Worm (Caenorhabditis elegans) whole organism, L3 larva: ENCODE results near the gene nos-2.

Experiments
- ZK546.5 ChIP-seq: sonication (generic microtip); optimal IDR thresholded peaks from 2 replicates; lab custom pipeline; 2017; ENCODE audit warnings: missing biosample characterization, missing genetic modification characterization
- lin-39 ChIP-seq: fragments of 150-350 bp; optimal IDR thresholded peaks from 2 replicates; lab custom pipeline; 2018; ENCODE audit warnings: missing biosample characterization, missing genetic modification reagents, missing genetic modification characterization
- nhr-25 ChIP-seq: sonication (generic microtip); optimal IDR thresholded peaks from 2 replicates; lab custom pipeline; 2017; ENCODE audit warnings: missing biosample characterization, missing genetic modification characterization
- unc-39 ChIP-seq: sonication (generic microtip); optimal IDR thresholded peaks from 4 replicates; lab custom pipeline; 2017; ENCODE audit warnings: missing biosample characterization, missing genetic modification characterization

ce11 chrII:7073537-7073913, 8.1 kb downstream of the nos-2 start, which contains the start of gene kat-1:
- no peak for TF ChIP-seq ZK546.5 (tag; lab: Kevin White, UChicago)
- TF ChIP-seq lin-39 (tag; lab: Kevin White, UChicago): no peak
- TF ChIP-seq nhr-25: no peak
- no peak for TF ChIP-seq unc-39 (tag; lab: Kevin White, UChicago)
